Worm (Caenorhabditis elegans) whole organism, dauer: ENCODE data around the gene rpl-43.

Source experiments
- unc-62 ChIP-seq: sonication (generic microtip); optimal IDR thresholded peaks from 2 replicates; lab custom pipeline; 2017; ENCODE audit warnings: missing biosample characterization, missing genetic modification reagents, missing genetic modification characterization

The rpl-43 gene

ce11 chrII:14154357-14154756, 737 bp upstream of the rpl-43 start, which contains the start of gene Y48B6A.1:
Gene Y48B6A.1, minus strand, starts transcription at chrII:14154373.
- no peak for TF ChIP-seq unc-62 (GFP tag; lab: Kevin White, UChicago)

ce11 chrII:14165430-14165929, 10.4 kb downstream of the rpl-43 start:
- TF ChIP-seq unc-62 (GFP tag; lab: Kevin White, UChicago), result no peak

ce11 chrII:14171558-14171957, 16.5 kb downstream of the rpl-43 start, which contains the start of gene eat-2:
Gene eat-2, minus strand, starts transcription at chrII:14171658.
- TF ChIP-seq unc-62 (GFP tag; lab: Kevin White, UChicago), result no peak

- no peak for TF ChIP-seq unc-62 (GFP tag; lab: Kevin White, UChicago)
Measured at ce11 chrII:14173176-14173575, 18.1 kb downstream of the rpl-43 start.

- TF ChIP-seq unc-62 (GFP tag; lab: Kevin White, UChicago), result no peak
Measured at ce11 chrII:14175099-14175498, 20.0 kb downstream of the rpl-43 start, which contains the start of gene Y48B6A.5. Gene Y48B6A.5, minus strand, starts transcription at chrII:14175199.

ce11 chrII:14176642-14177041, 21.5 kb downstream of the rpl-43 start:
- no peak for TF ChIP-seq unc-62 (GFP tag; lab: Kevin White, UChicago)

- no peak for TF ChIP-seq unc-62 (GFP tag; lab: Kevin White, UChicago)
Measured at ce11 chrII:14178233-14178969, 23.3 kb downstream of the rpl-43 start, which contains the start of gene efhd-1. Gene efhd-1, plus strand, starts transcription at chrII:14178814.

ce11 chrII:14186937-14187336, 31.8 kb downstream of the rpl-43 start:
- TF ChIP-seq unc-62 (GFP tag; lab: Kevin White, UChicago), result no peak

- TF ChIP-seq unc-62 (GFP tag; lab: Kevin White, UChicago), result no peak
Measured at ce11 chrII:14187456-14187855, 32.4 kb downstream of the rpl-43 start.

ce11 chrII:14195931-14196330, 40.8 kb downstream of the rpl-43 start:
- TF ChIP-seq unc-62 (GFP tag; lab: Kevin White, UChicago), result no peak

- no peak for TF ChIP-seq unc-62 (GFP tag; lab: Kevin White, UChicago)
Measured at ce11 chrII:14197499-14198096, 42.5 kb downstream of the rpl-43 start, which contains the start of gene ace-4. Gene ace-4, plus strand, starts transcription at chrII:14198046.
